Fruit fly (Drosophila melanogaster): ENCODE data around the gene Tcs5.

dm6 chr3L:5102050-5102449 lies 37.1 kb downstream of the Tcs5 start:
- TF ChIP-seq HLH106 (tag; optimal IDR thresholded peaks at IDR 0.05) (no peak), Hnf4 (GFP tag; optimal IDR thresholded peaks at IDR 0.05) (no peak), usp (GFP tag; optimal IDR thresholded peaks at IDR 0.05) (no peak), Hr78 (GFP tag; optimal IDR thresholded peaks at IDR 0.05) (no peak), Mio (GFP tag; optimal IDR thresholded peaks at IDR 0.05) (no peak), psq (GFP tag; optimal IDR thresholded peaks at IDR 0.05) (no peak), h (GFP tag; optimal IDR thresholded peaks at IDR 0.05) (no peak), OdsH (GFP tag; optimal IDR thresholded peaks at IDR 0.05) (no peak), brk (GFP tag; optimal IDR thresholded peaks at IDR 0.05) (no peak), pan (optimal IDR thresholded peaks at IDR 0.05) (no peak), Abd-B (GFP tag; optimal IDR thresholded peaks at IDR 0.05) (no peak), fru (GFP tag; optimal IDR thresholded peaks at IDR 0.05) (no peak), CG9705 (GFP tag; optimal IDR thresholded peaks at IDR 0.05) (no peak), br (GFP tag; optimal IDR thresholded peaks at IDR 0.05) (no peak)
